Worm (Caenorhabditis elegans) whole organism, L1 larva: Measurements from ENCODE around the gene selt-1.1.
A peak's percentile ranks its signal among the peaks of the same experiment; 100 is the strongest.

ENCODE experiments used
- aly-2 ChIP-seq: fragments of 150-350 bp; optimal IDR thresholded peaks from 2 replicates; lab custom pipeline; 2014; ENCODE audit warnings: missing biosample characterization, missing genetic modification characterization
- ama-1 ChIP-seq: fragments of 150-350 bp; optimal IDR thresholded peaks from 2 replicates; lab custom pipeline; 2014
- ceh-63 ChIP-seq: fragments of 200-800 bp; sonication (Bioruptor generic); optimal IDR thresholded peaks from 2 replicates; lab custom pipeline; 2018; ENCODE audit warnings: mild to moderate bottlenecking, missing genetic modification characterization, missing compliant biosample characterization
- ceh-8 ChIP-seq: fragments of 200-800 bp; sonication (Bioruptor generic); optimal IDR thresholded peaks from 2 replicates; lab custom pipeline; 2018; ENCODE audit warnings: mild to moderate bottlenecking, missing genetic modification characterization, moderate library complexity, missing compliant biosample characterization
- ceh-82 ChIP-seq, 3 experiments: fragments of 150-350 bp in 1 of 3; sonication (generic microtip) in 2 of 3; optimal IDR thresholded peaks; 2 replicates each; lab custom pipeline; 2014 to 2017; ENCODE audit warnings: missing biosample characterization in 3 of 3, missing genetic modification characterization in 3 of 3
- dsc-1 ChIP-seq: sonication (generic microtip); optimal IDR thresholded peaks from 2 replicates; lab custom pipeline; 2016; ENCODE audit warnings: mild to moderate bottlenecking, missing genetic modification characterization, missing compliant biosample characterization
- efl-1 ChIP-seq, 4 experiments: fragments of 150-350 bp; optimal IDR thresholded peaks in 3 of 4; peaks in 1 of 4; 1 replicate in 1 of 4; 2 replicates in 3 of 4; lab custom pipeline; 2014; ENCODE audit warnings: missing biosample characterization in 2 of 4, missing genetic modification characterization in 2 of 4, missing genetic modification reagents in 2 of 4
- efl-3 ChIP-seq: fragments of 200-800 bp; sonication (Bioruptor generic); optimal IDR thresholded peaks from 2 replicates; lab custom pipeline; 2018; ENCODE audit warnings: mild to moderate bottlenecking, missing genetic modification characterization, missing compliant biosample characterization
- egl-27 ChIP-seq, 2 experiments: fragments of 150-350 bp in 1 of 2; sonication (generic microtip); optimal IDR thresholded peaks; 3 replicates each; lab custom pipeline; 2017 to 2018; ENCODE audit warnings: missing biosample characterization in 2 of 2, missing genetic modification characterization in 2 of 2, missing genetic modification reagents in 2 of 2
- elt-2 ChIP-seq: sonication (generic microtip); optimal IDR thresholded peaks from 2 replicates; lab custom pipeline; 2016; ENCODE audit warnings: missing genetic modification characterization, mild to moderate bottlenecking, inconsistent platforms, missing compliant biosample characterization, missing genetic modification reagents
- fkh-10 ChIP-seq: sonication (generic microtip); optimal IDR thresholded peaks from 2 replicates; lab custom pipeline; 2017; ENCODE audit warnings: missing biosample characterization, missing genetic modification reagents, missing genetic modification characterization
- grh-1 ChIP-seq: fragments of 200-800 bp; sonication (Bioruptor generic); IDR thresholded peaks from 2 replicates; pipeline ENCODE4 v1.3.6; 2022; ENCODE audit warnings: missing genetic modification reagents, missing genetic modification characterization, missing compliant biosample characterization
- hlh-17 ChIP-seq: fragments of 200-800 bp; sonication (Bioruptor generic); optimal IDR thresholded peaks from 2 replicates; lab custom pipeline; 2018; ENCODE audit warnings: missing genetic modification characterization, mild to moderate bottlenecking, missing compliant biosample characterization, moderate library complexity, borderline replicate concordance
- hpl-2 ChIP-seq: fragments of 150-350 bp; optimal IDR thresholded peaks from 2 replicates; lab custom pipeline; 2014; ENCODE audit warnings: missing biosample characterization, missing genetic modification reagents, missing genetic modification characterization
- isw-1 ChIP-seq: fragments of 200-800 bp; sonication (Bioruptor generic); IDR thresholded peaks from 2 replicates; pipeline ENCODE4 v1.3.6; 2022; ENCODE audit warnings: missing genetic modification characterization, missing compliant biosample characterization
- lin-14 ChIP-seq: fragments of 200-800 bp; sonication (Bioruptor generic); optimal IDR thresholded peaks from 2 replicates; lab custom pipeline; 2018; ENCODE audit warnings: mild to moderate bottlenecking, missing genetic modification characterization, moderate library complexity, missing compliant biosample characterization
- lin-35 ChIP-seq, 2 experiments: fragments of 150-350 bp; optimal IDR thresholded peaks; 2 replicates each; lab custom pipeline; 2014; ENCODE audit warnings: missing biosample characterization in 2 of 2, missing genetic modification characterization in 2 of 2, missing genetic modification reagents in 2 of 2
- lir-3 ChIP-seq: sonication (generic microtip); optimal IDR thresholded peaks from 2 replicates; lab custom pipeline; 2016; ENCODE audit warnings: mild to moderate bottlenecking, missing genetic modification characterization, moderate library complexity, missing compliant biosample characterization; ENCODE audit not compliant: poor library complexity
- lsy-2 ChIP-seq, 2 experiments: fragments of 150-350 bp; optimal IDR thresholded peaks; 2 replicates each; lab custom pipeline; 2014; ENCODE audit warnings: missing biosample characterization in 2 of 2, missing genetic modification characterization in 2 of 2
- mab-9 ChIP-seq: fragments of 200-800 bp; sonication (Bioruptor generic); IDR thresholded peaks from 2 replicates; pipeline ENCODE4 v1.3.6; 2022; ENCODE audit warnings: missing genetic modification reagents, missing genetic modification characterization, missing compliant biosample characterization
- mep-1 ChIP-seq: fragments of 150-350 bp; optimal IDR thresholded peaks from 2 replicates; lab custom pipeline; 2014; ENCODE audit warnings: missing biosample characterization, missing genetic modification characterization
- nhr-11 ChIP-seq: fragments of 150-350 bp; optimal IDR thresholded peaks from 2 replicates; lab custom pipeline; 2014; ENCODE audit warnings: missing biosample characterization, missing genetic modification characterization
- nhr-12 ChIP-seq: sonication (generic microtip); optimal IDR thresholded peaks from 2 replicates; lab custom pipeline; 2017; ENCODE audit warnings: missing biosample characterization, missing genetic modification characterization
- nhr-19 ChIP-seq: fragments of 200-800 bp; sonication (Bioruptor generic); conservative IDR thresholded peaks from 2 replicates; pipeline ENCODE4 v1.3.6; 2022; ENCODE audit warnings: missing genetic modification characterization, missing compliant biosample characterization
- nhr-47 ChIP-seq: sonication (generic microtip); optimal IDR thresholded peaks from 2 replicates; lab custom pipeline; 2016; ENCODE audit warnings: mild to moderate bottlenecking, missing genetic modification characterization, moderate library complexity, missing compliant biosample characterization
- nhr-85 ChIP-seq: sonication (generic microtip); peaks from one replicate; lab custom pipeline; 2016; ENCODE audit warnings: missing genetic modification characterization, inconsistent platforms, missing compliant biosample characterization
- nhr-90 ChIP-seq: sonication (generic microtip); optimal IDR thresholded peaks from 2 replicates; lab custom pipeline; 2016; ENCODE audit warnings: mild to moderate bottlenecking, missing genetic modification characterization, missing compliant biosample characterization; ENCODE audit not compliant: poor library complexity
- pag-3 ChIP-seq: sonication (generic microtip); optimal IDR thresholded peaks from 2 replicates; lab custom pipeline; 2017; ENCODE audit warnings: missing genetic modification characterization, mild to moderate bottlenecking, missing compliant biosample characterization, antibody characterized with exemption, borderline replicate concordance; ENCODE audit not compliant: insufficient read depth
- pqm-1 ChIP-seq: sonication (generic microtip); optimal IDR thresholded peaks from 3 replicates; lab custom pipeline; 2017; ENCODE audit warnings: missing biosample characterization, missing genetic modification characterization
- rnt-1 ChIP-seq: sonication (generic microtip); optimal IDR thresholded peaks from 2 replicates; lab custom pipeline; 2016; ENCODE audit warnings: mild to moderate bottlenecking, missing genetic modification characterization, moderate library complexity, missing compliant biosample characterization
- skn-1 ChIP-seq: fragments of 150-350 bp; optimal IDR thresholded peaks from 2 replicates; lab custom pipeline; 2014; ENCODE audit warnings: missing biosample characterization, missing genetic modification characterization
- swsn-7 ChIP-seq: sonication (generic microtip); optimal IDR thresholded peaks from 2 replicates; lab custom pipeline; 2016; ENCODE audit warnings: missing genetic modification characterization, missing compliant biosample characterization
- unc-130 ChIP-seq: fragments of 150-350 bp; optimal IDR thresholded peaks from 2 replicates; lab custom pipeline; 2017; ENCODE audit warnings: missing biosample characterization, missing genetic modification characterization, inconsistent platforms
- zip-4 ChIP-seq: fragments of 200-800 bp; sonication (Bioruptor generic); optimal IDR thresholded peaks from 2 replicates; lab custom pipeline; 2018; ENCODE audit warnings: mild to moderate bottlenecking, missing genetic modification characterization, moderate library complexity, missing compliant biosample characterization

The selt-1.1 gene

ce11 chrX:11576429-11577088 is 30.3 kb upstream of the selt-1.1 start:
- TF ChIP-seq ceh-63 (GFP tag; lab: Kevin White, UChicago) (no peak), lsy-2 (tag; optimal IDR thresholded peaks at IDR 0.05; lab: Kevin White, UChicago) (no peak), lin-14 (GFP tag; lab: Kevin White, UChicago) (peak; percentile 78), mab-9 (0 out of 2 replicates have a peak, but pooled peaks have one; percentile 19), ceh-82 (tag; optimal IDR thresholded peaks at IDR 0.05; lab: Kevin White, UChicago) (peak in 1 of 3 experiments; percentile 17), skn-1 (tag; lab: Kevin White, UChicago) (no peak), efl-1 (optimal IDR thresholded peaks at IDR 0.05; lab: Kevin White, UChicago) (no peak), efl-1 (GFP tag; optimal IDR thresholded peaks at IDR 0.05 in 1 of 2; lab: Kevin White, UChicago) (peak in 1 of 2 experiments; percentile 49)
- TF ChIP-seq, all 84 proteins: peak for 4

ce11 chrX:11574167-11574566 is 27.9 kb upstream of the selt-1.1 start:
- TF ChIP-seq lin-35 (GFP tag; optimal IDR thresholded peaks at IDR 0.05; lab: Kevin White, UChicago) (no peak), rnt-1 (tag; lab: Kevin White, UChicago) (peak; percentile 44), nhr-90 (tag; lab: Kevin White, UChicago) (no peak), lin-14 (GFP tag; lab: Kevin White, UChicago) (peak; percentile 67), grh-1 (GFP tag; lab: Robert Waterston, UW) (no peak), mep-1 (tag; lab: Kevin White, UChicago) (no peak)

ce11 chrX:11572205-11572604 is 25.9 kb upstream of the selt-1.1 start, which contains the start of gene frm-3:
Gene frm-3, plus strand, starts transcription at chrX:11572505.
- TF ChIP-seq unc-130 (tag; lab: Kevin White, UChicago) = no peak
- no peak for TF ChIP-seq pqm-1
- no peak for TF ChIP-seq nhr-85 (tag; lab: Kevin White, UChicago)
- no peak for TF ChIP-seq dsc-1
- no peak for TF ChIP-seq ama-1 (lab: Kevin White, UChicago)
- TF ChIP-seq lir-3 (tag; lab: Kevin White, UChicago) = no peak
- TF ChIP-seq efl-1 (optimal IDR thresholded peaks at IDR 0.05; lab: Kevin White, UChicago) = no peak
- no peak for TF ChIP-seq efl-1 (GFP tag; optimal IDR thresholded peaks at IDR 0.05 in 1 of 2; lab: Kevin White, UChicago)
- no peak for TF ChIP-seq hpl-2 (GFP tag; lab: Kevin White, UChicago)
- no peak for TF ChIP-seq lsy-2 (tag; optimal IDR thresholded peaks at IDR 0.05; lab: Kevin White, UChicago)
- no peak for TF ChIP-seq ceh-82 (tag; optimal IDR thresholded peaks at IDR 0.05; lab: Kevin White, UChicago)
- TF ChIP-seq ceh-8 = no peak
- TF ChIP-seq nhr-11 (tag; lab: Kevin White, UChicago) = no peak
- no peak for TF ChIP-seq zip-4 (GFP tag; lab: Kevin White, UChicago)
- TF ChIP-seq isw-1 (GFP tag; lab: Robert Waterston, UW) = no peak

ce11 chrX:11571714-11572113 is 25.4 kb upstream of the selt-1.1 start:
- TF ChIP-seq fkh-10 (GFP tag; lab: Kevin White, UChicago) = peak; percentile 19
- no peak for TF ChIP-seq hlh-17 (GFP tag; lab: Kevin White, UChicago)
- TF ChIP-seq isw-1 (GFP tag; lab: Robert Waterston, UW) = peak; percentile 9; the same call in 1 of the 2 replicates
- TF ChIP-seq efl-3 (GFP tag; lab: Kevin White, UChicago) = no peak
- no peak for TF ChIP-seq elt-2 (tag; lab: Kevin White, UChicago)
- TF ChIP-seq nhr-85 (tag; lab: Kevin White, UChicago) = no peak
- no peak for TF ChIP-seq egl-27 (tag; optimal IDR thresholded peaks at IDR 0.05; lab: Kevin White, UChicago)
- TF ChIP-seq ceh-8 = no peak
- no peak for TF ChIP-seq nhr-19 (GFP tag; lab: Robert Waterston, UW)
- TF ChIP-seq aly-2 (tag; lab: Kevin White, UChicago) = no peak
- no peak for TF ChIP-seq nhr-12
- no peak for TF ChIP-seq pag-3 (tag; lab: Kevin White, UChicago)
- TF ChIP-seq swsn-7 (tag; lab: Kevin White, UChicago) = no peak
- TF ChIP-seq lin-14 (GFP tag; lab: Kevin White, UChicago) = peak; percentile 80
- no peak for TF ChIP-seq nhr-47 (tag; lab: Kevin White, UChicago)
- TF ChIP-seq lsy-2 (tag; optimal IDR thresholded peaks at IDR 0.05; lab: Kevin White, UChicago) = no peak
